Fruit fly (Drosophila melanogaster) whole organism, embryonic: ENCODE results near the gene Neurochondrin.
A peak's percentile ranks its signal among the peaks of the same experiment; 100 is the strongest.

Source experiments
- Atf3 ChIP-seq: fragments of 200-800 bp; sonication (Bioruptor generic); optimal IDR thresholded peaks from 3 replicates; lab custom pipeline; 2016; ENCODE audit warnings: missing biosample characterization, missing genetic modification characterization
- BtbVII ChIP-seq: fragments of 200-800 bp; sonication (Bioruptor generic); optimal IDR thresholded peaks from 3 replicates; lab custom pipeline; 2017; ENCODE audit warnings: missing biosample characterization, mild to moderate bottlenecking, missing genetic modification characterization
- CG10431 ChIP-seq: fragments of 200-800 bp; sonication (Bioruptor generic); optimal IDR thresholded peaks from 3 replicates; lab custom pipeline; 2018; ENCODE audit warnings: missing biosample characterization, mild to moderate bottlenecking, missing genetic modification characterization
- CG12071 ChIP-seq: fragments of 200-800 bp; sonication (Bioruptor generic); optimal IDR thresholded peaks from 3 replicates; lab custom pipeline; 2018; ENCODE audit warnings: missing biosample characterization, mild to moderate bottlenecking, missing genetic modification characterization
- CG1233 ChIP-seq: fragments of 200-800 bp; sonication (Bioruptor generic); optimal IDR thresholded peaks from 4 replicates; lab custom pipeline; 2018; ENCODE audit warnings: missing biosample characterization, mild to moderate bottlenecking, missing genetic modification characterization
- CG12942 ChIP-seq: fragments of 200-800 bp; sonication (Bioruptor generic); optimal IDR thresholded peaks from 3 replicates; lab custom pipeline; 2016; ENCODE audit warnings: missing biosample characterization, missing genetic modification characterization
- CG16863 ChIP-seq: fragments of 200-800 bp; sonication (Bioruptor generic); optimal IDR thresholded peaks from 3 replicates; lab custom pipeline; 2016; ENCODE audit warnings: missing biosample characterization, missing genetic modification characterization
- CG1832 ChIP-seq: fragments of 200-800 bp; sonication (Bioruptor generic); optimal IDR thresholded peaks from 2 replicates; lab custom pipeline; 2017; ENCODE audit warnings: missing biosample characterization, mild to moderate bottlenecking, missing genetic modification characterization, inconsistent platforms
- CG2875 ChIP-seq: fragments of 200-800 bp; sonication (Bioruptor generic); optimal IDR thresholded peaks from 2 replicates; lab custom pipeline; 2017; ENCODE audit warnings: missing biosample characterization, mild to moderate bottlenecking, missing genetic modification characterization, missing genetic modification reagents
- CG30020 ChIP-seq: fragments of 200-800 bp; optimal IDR thresholded peaks from 2 replicates; lab custom pipeline; 2019; ENCODE audit warnings: missing biosample characterization, mild to moderate bottlenecking, missing genetic modification characterization, moderate library complexity
- CG31365 ChIP-seq: fragments of 200-800 bp; sonication (Bioruptor generic); optimal IDR thresholded peaks from 2 replicates; lab custom pipeline; 2018; ENCODE audit warnings: missing biosample characterization, mild to moderate bottlenecking, missing genetic modification characterization
- CG3163 ChIP-seq: fragments of 200-800 bp; sonication (Bioruptor generic); optimal IDR thresholded peaks from 3 replicates; lab custom pipeline; 2016; ENCODE audit warnings: missing biosample characterization, missing genetic modification characterization
- CG4424 ChIP-seq: fragments of 200-800 bp; sonication (Bioruptor generic); optimal IDR thresholded peaks from 3 replicates; lab custom pipeline; 2016; ENCODE audit warnings: missing biosample characterization, missing genetic modification characterization
- CG6654 ChIP-seq: fragments of 200-800 bp; sonication (Bioruptor generic); optimal IDR thresholded peaks from 2 replicates; lab custom pipeline; 2017; ENCODE audit warnings: missing biosample characterization, mild to moderate bottlenecking, missing genetic modification characterization
- CG6765 ChIP-seq: fragments of 200-800 bp; sonication (Bioruptor generic); optimal IDR thresholded peaks from 3 replicates; lab custom pipeline; 2017; ENCODE audit warnings: missing biosample characterization, mild to moderate bottlenecking, missing genetic modification characterization
- CG7271 ChIP-seq: fragments of 200-800 bp; sonication (Bioruptor generic); optimal IDR thresholded peaks from 2 replicates; lab custom pipeline; 2018; ENCODE audit warnings: missing biosample characterization, mild to moderate bottlenecking, missing genetic modification characterization, moderate library complexity
- CG7556 ChIP-seq: fragments of 200-800 bp; sonication (Bioruptor generic); optimal IDR thresholded peaks from 2 replicates; lab custom pipeline; 2017; ENCODE audit warnings: missing biosample characterization, mild to moderate bottlenecking, missing genetic modification characterization
- CG8281 ChIP-seq: fragments of 200-800 bp; sonication (Bioruptor generic); optimal IDR thresholded peaks from 2 replicates; lab custom pipeline; 2018; ENCODE audit warnings: missing biosample characterization, mild to moderate bottlenecking, missing genetic modification characterization, moderate library complexity
- CG9609 ChIP-seq: fragments of 200-800 bp; sonication (Bioruptor generic); optimal IDR thresholded peaks from 3 replicates; lab custom pipeline; 2016; ENCODE audit warnings: missing biosample characterization, missing genetic modification characterization
- CG9727 ChIP-seq: fragments of 200-800 bp; sonication (Bioruptor generic); optimal IDR thresholded peaks from 3 replicates; lab custom pipeline; 2017; ENCODE audit warnings: missing biosample characterization, mild to moderate bottlenecking, missing genetic modification characterization
- CrebB ChIP-seq: fragments of 200-800 bp; sonication (Bioruptor generic); optimal IDR thresholded peaks from 3 replicates; lab custom pipeline; 2018; ENCODE audit warnings: missing biosample characterization, mild to moderate bottlenecking, missing genetic modification characterization
- D19A ChIP-seq: fragments of 200-800 bp; optimal IDR thresholded peaks from 3 replicates; lab custom pipeline; 2019; ENCODE audit warnings: missing biosample characterization, mild to moderate bottlenecking, missing genetic modification characterization, moderate library complexity
- Dbx ChIP-seq: fragments of 200-800 bp; sonication (Bioruptor generic); IDR thresholded peaks from 3 replicates; pipeline ENCODE4 v1.3.6; 2022; ENCODE audit warnings: missing biosample characterization, missing genetic modification characterization
- Dll ChIP-seq: fragments of 200-800 bp; sonication (Bioruptor generic); IDR thresholded peaks from 4 replicates; pipeline ENCODE4 v1.3.6; 2022; ENCODE audit warnings: missing biosample characterization, missing genetic modification characterization; ENCODE audit not compliant: partially characterized antibody
- Doc2 ChIP-seq: fragments of 200-800 bp; sonication (Bioruptor generic); IDR thresholded peaks from 2 replicates; pipeline ENCODE4 v1.3.6; 2022; ENCODE audit warnings: missing biosample characterization, missing genetic modification characterization
- Hmr ChIP-seq: fragments of 200-800 bp; sonication (Bioruptor generic); optimal IDR thresholded peaks from 3 replicates; lab custom pipeline; 2017; ENCODE audit warnings: mild to moderate bottlenecking, missing biosample characterization, missing genetic modification reagents, missing genetic modification characterization
- NC2β ChIP-seq: fragments of 200-800 bp; sonication (Bioruptor generic); optimal IDR thresholded peaks from 2 replicates; lab custom pipeline; 2016; ENCODE audit warnings: missing biosample characterization, missing genetic modification characterization
- NK7.1 ChIP-seq: fragments of 200-800 bp; sonication (Bioruptor generic); optimal IDR thresholded peaks from 3 replicates; lab custom pipeline; 2016; ENCODE audit warnings: missing biosample characterization, missing genetic modification characterization
- Optix ChIP-seq: fragments of 200-800 bp; sonication (Bioruptor generic); IDR thresholded peaks from 3 replicates; pipeline ENCODE4 v1.3.6; 2022; ENCODE audit warnings: missing biosample characterization, missing genetic modification characterization
- Sox100B ChIP-seq: fragments of 200-800 bp; sonication (Bioruptor generic); optimal IDR thresholded peaks from 3 replicates; lab custom pipeline; 2018; ENCODE audit warnings: missing biosample characterization, mild to moderate bottlenecking, missing genetic modification characterization
- Stat92E ChIP-seq, 3 experiments: fragments of >200 bp in 2 of 3; fragments of 200-800 bp in 1 of 3; sonication (Bioruptor generic) in 1 of 3; optimal IDR thresholded peaks; 2 replicates each; lab custom pipeline; 2017 to 2019; ENCODE audit warnings: missing biosample characterization in 3 of 3, missing genetic modification characterization in 3 of 3, mild to moderate bottlenecking in 1 of 3, moderate library complexity in 1 of 3
- abd-A ChIP-seq: fragments of 200-800 bp; sonication (Bioruptor generic); optimal IDR thresholded peaks from 3 replicates; lab custom pipeline; 2019; ENCODE audit warnings: missing biosample characterization, mild to moderate bottlenecking, missing genetic modification characterization, moderate library complexity
- bbx ChIP-seq: fragments of 200-800 bp; sonication (Bioruptor generic); IDR thresholded peaks from 2 replicates; pipeline ENCODE4 v1.3.6; 2022; ENCODE audit warnings: missing biosample characterization, missing genetic modification characterization; ENCODE audit not compliant: partially characterized antibody
- bsh ChIP-seq, 2 experiments: fragments of 200-800 bp; sonication (Bioruptor generic); optimal IDR thresholded peaks; 2 replicates each; lab custom pipeline; 2017 to 2018; ENCODE audit warnings: mild to moderate bottlenecking in 2 of 2, missing biosample characterization in 2 of 2, missing genetic modification characterization in 2 of 2, moderate library complexity in 1 of 2
- dm ChIP-seq: fragments of 200-800 bp; sonication (Bioruptor generic); optimal IDR thresholded peaks from 3 replicates; lab custom pipeline; 2016; ENCODE audit warnings: missing biosample characterization, missing genetic modification characterization
- dmrt11E ChIP-seq: fragments of 200-800 bp; sonication (Bioruptor generic); optimal IDR thresholded peaks from 3 replicates; lab custom pipeline; 2018; ENCODE audit warnings: missing biosample characterization, mild to moderate bottlenecking, missing genetic modification characterization, moderate library complexity
- dmrt99B ChIP-seq: fragments of 200-800 bp; sonication (Bioruptor generic); optimal IDR thresholded peaks from 2 replicates; lab custom pipeline; 2018; ENCODE audit warnings: missing biosample characterization, mild to moderate bottlenecking, missing genetic modification characterization, moderate library complexity
- exex ChIP-seq: fragments of 200-800 bp; sonication (Bioruptor generic); optimal IDR thresholded peaks from 4 replicates; lab custom pipeline; 2018; ENCODE audit warnings: missing biosample characterization, mild to moderate bottlenecking, missing genetic modification characterization, moderate library complexity
- fd3F ChIP-seq: fragments of 200-800 bp; sonication (Bioruptor generic); optimal IDR thresholded peaks from 2 replicates; lab custom pipeline; 2018; ENCODE audit warnings: missing biosample characterization, mild to moderate bottlenecking, missing genetic modification characterization, moderate library complexity
- fd96Cb ChIP-seq: fragments of 200-800 bp; sonication (Bioruptor generic); optimal IDR thresholded peaks from 2 replicates; lab custom pipeline; 2018; ENCODE audit warnings: missing biosample characterization, mild to moderate bottlenecking, missing genetic modification characterization, moderate library complexity
- gem ChIP-seq: fragments of 200-800 bp; sonication (Bioruptor generic); optimal IDR thresholded peaks from 2 replicates; lab custom pipeline; 2019; ENCODE audit warnings: missing biosample characterization, mild to moderate bottlenecking, missing genetic modification characterization, moderate library complexity
- mirr ChIP-seq: fragments of 200-800 bp; sonication (Bioruptor generic); optimal IDR thresholded peaks from 3 replicates; lab custom pipeline; 2018; ENCODE audit warnings: missing biosample characterization, mild to moderate bottlenecking, missing genetic modification characterization
- org-1 ChIP-seq: fragments of 200-800 bp; sonication (Bioruptor generic); optimal IDR thresholded peaks from 2 replicates; lab custom pipeline; 2017; ENCODE audit warnings: missing biosample characterization, missing genetic modification characterization
- scrt ChIP-seq: fragments of 200-800 bp; sonication (Bioruptor generic); optimal IDR thresholded peaks from 2 replicates; lab custom pipeline; 2018; ENCODE audit warnings: missing biosample characterization, mild to moderate bottlenecking, missing genetic modification characterization, moderate library complexity
- sens-2 ChIP-seq: fragments of 200-800 bp; sonication (Bioruptor generic); IDR thresholded peaks from 2 replicates; pipeline ENCODE4 v1.3.6; 2022; ENCODE audit warnings: missing biosample characterization, missing genetic modification characterization
- sim ChIP-seq: fragments of 200-800 bp; sonication (Bioruptor generic); IDR thresholded peaks from 2 replicates; pipeline ENCODE4 v1.3.6; 2022; ENCODE audit warnings: missing biosample characterization, missing genetic modification characterization
- sr ChIP-seq: fragments of 200-800 bp; sonication (Bioruptor generic); IDR thresholded peaks from 3 replicates; pipeline ENCODE4 v1.3.6; 2022; ENCODE audit warnings: missing biosample characterization, missing genetic modification characterization
- stwl ChIP-seq: fragments of 200-800 bp; sonication (Bioruptor generic); optimal IDR thresholded peaks from 3 replicates; lab custom pipeline; 2018; ENCODE audit warnings: missing biosample characterization, mild to moderate bottlenecking, missing genetic modification characterization, moderate library complexity
- trem ChIP-seq: fragments of 200-800 bp; optimal IDR thresholded peaks from 3 replicates; lab custom pipeline; 2019; ENCODE audit warnings: missing biosample characterization, mild to moderate bottlenecking, missing genetic modification characterization, moderate library complexity

Neurochondrin gene

dm6 chr3R:6504408-6504807 lies 36.2 kb downstream of the Neurochondrin start (continued):
- TF ChIP-seq exex (tag; lab: Kevin White, UChicago) (no peak), CG16863 (GFP tag; lab: Kevin White, UChicago) (peak; percentile 41), sens-2 (peak; percentile 30; the same call in 1 of the 2 replicates), CG7556 (GFP tag; lab: Kevin White, UChicago) (peak; percentile 50), scrt (GFP tag; lab: Kevin White, UChicago) (peak; percentile 17), CG6654 (GFP tag; lab: Kevin White, UChicago) (peak; percentile 11), CG1233 (peak; percentile 25), CG9609 (GFP tag; lab: Kevin White, UChicago) (peak; percentile 38), CG7271 (tag; lab: Kevin White, UChicago) (peak; percentile 6), Atf3 (GFP tag; lab: Kevin White, UChicago) (peak; percentile 9), Sox100B (GFP tag; lab: Kevin White, UChicago) (peak; percentile 36), NC2β (GFP tag; lab: Kevin White, UChicago) (peak; percentile 18), Dll (GFP tag; lab: Robert Waterston, UW) (no peak), Optix (GFP tag; lab: Robert Waterston, UW) (0 out of 3 replicates have a peak, but pooled peaks have one; percentile 36), CG4424 (GFP tag; lab: Kevin White, UChicago) (peak; percentile 46), dm (GFP tag; lab: Kevin White, UChicago) (peak; percentile 9), CG2875 (peak; percentile 76), CG9727 (GFP tag; lab: Kevin White, UChicago) (peak; percentile 81), sim (GFP tag; lab: Robert Waterston, UW) (peak; percentile 8; the same call in 1 of the 2 replicates), CG8281 (tag; lab: Kevin White, UChicago) (peak; percentile 3), fd96Cb (tag; lab: Kevin White, UChicago) (peak; percentile 39), Stat92E (GFP tag; optimal IDR thresholded peaks at IDR 0.05; lab: Kevin White, UChicago) (no peak), CG31365 (tag; lab: Kevin White, UChicago) (no peak), BtbVII (peak; percentile 44), bsh (GFP tag; optimal IDR thresholded peaks at IDR 0.05; lab: Kevin White, UChicago) (peak in 1 of 2 experiments; percentile 72), CG30020 (tag; lab: Kevin White, UChicago) (no peak), CG1832 (GFP tag; lab: Kevin White, UChicago) (no peak), abd-A (tag; lab: Kevin White, UChicago) (peak; percentile 59), stwl (peak; percentile 6), gem (tag; lab: Kevin White, UChicago) (peak; percentile 70), trem (tag; lab: Kevin White, UChicago) (peak; percentile 22), fd3F (GFP tag; lab: Kevin White, UChicago) (no peak), dmrt99B (tag; lab: Kevin White, UChicago) (peak; percentile 22), sr (GFP tag; lab: Robert Waterston, UW) (0 out of 3 replicates have a peak, but pooled peaks have one; percentile 16), org-1 (peak; percentile 67), CG12942 (peak; percentile 62), Doc2 (GFP tag; lab: Robert Waterston, UW) (no peak), Hmr (GFP tag; lab: Kevin White, UChicago) (peak; percentile 22), CG6765 (GFP tag; lab: Kevin White, UChicago) (peak; percentile 20), CG12071 (GFP tag; lab: Kevin White, UChicago) (peak; percentile 52), CG10431 (GFP tag; lab: Kevin White, UChicago) (peak; percentile 16), bbx (GFP tag; lab: Robert Waterston, UW) (no peak), CrebB (tag; lab: Kevin White, UChicago) (peak; percentile 46), dmrt11E (tag; lab: Kevin White, UChicago) (peak; percentile 86), CG3163 (GFP tag; lab: Kevin White, UChicago) (no peak), mirr (GFP tag; lab: Kevin White, UChicago) (no peak), Dbx (0 out of 3 replicates have a peak, but pooled peaks have one; percentile 26), NK7.1 (GFP tag; lab: Kevin White, UChicago) (no peak), D19A (tag; lab: Kevin White, UChicago) (no peak)
